Fruit fly (Drosophila melanogaster) whole organism, embryonic: ENCODE data around the gene dsd.

Experiments
- Adf1 ChIP-seq: fragments of 200-800 bp; sonication (Bioruptor generic); IDR thresholded peaks from 2 replicates; pipeline ENCODE4 v1.3.6; 2022; ENCODE audit warnings: missing biosample characterization, missing genetic modification characterization
- CG10543 ChIP-seq: fragments of 200-800 bp; sonication (Bioruptor generic); optimal IDR thresholded peaks from 3 replicates; lab custom pipeline; 2017; ENCODE audit warnings: missing biosample characterization, mild to moderate bottlenecking, missing genetic modification characterization, moderate library complexity
- CG1233 ChIP-seq: fragments of 200-800 bp; sonication (Bioruptor generic); optimal IDR thresholded peaks from 4 replicates; lab custom pipeline; 2018; ENCODE audit warnings: missing biosample characterization, mild to moderate bottlenecking, missing genetic modification characterization
- CG12769 ChIP-seq: fragments of 200-800 bp; sonication (Bioruptor generic); optimal IDR thresholded peaks from 2 replicates; lab custom pipeline; 2019; ENCODE audit warnings: missing biosample characterization, mild to moderate bottlenecking, missing genetic modification characterization, moderate library complexity
- CG14860 ChIP-seq: fragments of 200-800 bp; sonication (Bioruptor generic); IDR thresholded peaks from 3 replicates; pipeline ENCODE4 v1.3.6; 2022; ENCODE audit warnings: missing biosample characterization, missing genetic modification characterization; ENCODE audit not compliant: partially characterized antibody
- CG15269 ChIP-seq: fragments of 200-800 bp; sonication (Bioruptor generic); optimal IDR thresholded peaks from 2 replicates; lab custom pipeline; 2018; ENCODE audit warnings: missing biosample characterization, mild to moderate bottlenecking, missing genetic modification characterization, moderate library complexity
- CG31388 ChIP-seq: fragments of 200-800 bp; sonication (Bioruptor generic); optimal IDR thresholded peaks from 2 replicates; lab custom pipeline; 2016; ENCODE audit warnings: missing biosample characterization, missing genetic modification characterization
- CG6791 ChIP-seq: fragments of 200-800 bp; sonication (Bioruptor generic); IDR thresholded peaks from 3 replicates; pipeline ENCODE4 v1.3.6; 2022; ENCODE audit warnings: missing biosample characterization, missing genetic modification characterization; ENCODE audit not compliant: partially characterized antibody
- CG7271 ChIP-seq: fragments of 200-800 bp; sonication (Bioruptor generic); optimal IDR thresholded peaks from 2 replicates; lab custom pipeline; 2018; ENCODE audit warnings: missing biosample characterization, mild to moderate bottlenecking, missing genetic modification characterization, moderate library complexity
- CG8290 ChIP-seq, 3 experiments: fragments of 200-800 bp; sonication (Bioruptor generic); optimal IDR thresholded peaks; 2 replicates each; lab custom pipeline; 2016 to 2019; ENCODE audit warnings: missing biosample characterization in 3 of 3, missing genetic modification characterization in 3 of 3, mild to moderate bottlenecking in 2 of 3, moderate library complexity in 1 of 3
- CG9727 ChIP-seq: fragments of 200-800 bp; sonication (Bioruptor generic); optimal IDR thresholded peaks from 3 replicates; lab custom pipeline; 2017; ENCODE audit warnings: missing biosample characterization, mild to moderate bottlenecking, missing genetic modification characterization
- Hand ChIP-seq: fragments of 200-800 bp; sonication (Bioruptor generic); optimal IDR thresholded peaks from 2 replicates; lab custom pipeline; 2017; ENCODE audit warnings: mild to moderate bottlenecking, missing biosample characterization, missing genetic modification reagents, missing genetic modification characterization
- Hmr ChIP-seq: fragments of 200-800 bp; sonication (Bioruptor generic); optimal IDR thresholded peaks from 3 replicates; lab custom pipeline; 2017; ENCODE audit warnings: mild to moderate bottlenecking, missing biosample characterization, missing genetic modification reagents, missing genetic modification characterization
- Hr78 ChIP-seq, 2 experiments: fragments of 200-800 bp in 1 of 2; fragments of >200 bp in 1 of 2; sonication (Bioruptor generic) in 1 of 2; optimal IDR thresholded peaks; 2 replicates each; lab custom pipeline; 2017 to 2019; ENCODE audit warnings: missing biosample characterization in 2 of 2, missing genetic modification characterization in 2 of 2, mild to moderate bottlenecking in 1 of 2, moderate library complexity in 1 of 2
- Med ChIP-seq: fragments of 200-800 bp; sonication (Bioruptor generic); peaks from one replicate; lab custom pipeline; 2016; ENCODE audit warnings: missing biosample characterization, missing genetic modification characterization, mild to moderate bottlenecking, inconsistent platforms, moderate library complexity
- Myb ChIP-seq: fragments of 200-800 bp; sonication (Bioruptor generic); optimal IDR thresholded peaks from 2 replicates; lab custom pipeline; 2016; ENCODE audit warnings: missing biosample characterization, missing genetic modification characterization
- Pdp1 ChIP-seq, 2 experiments: fragments of 200-800 bp; sonication (Bioruptor generic); optimal IDR thresholded peaks; 3 replicates each; lab custom pipeline; 2016; ENCODE audit warnings: missing biosample characterization in 2 of 2, missing genetic modification characterization in 2 of 2, mild to moderate bottlenecking in 1 of 2, moderate library complexity in 1 of 2
- Trl ChIP-seq, 3 experiments: fragments of >200 bp in 2 of 3; fragments of 200-800 bp in 1 of 3; sonication (Bioruptor generic) in 1 of 3; optimal IDR thresholded peaks; 2 replicates in 1 of 3; 3 replicates in 2 of 3; lab custom pipeline; 2016 to 2017; ENCODE audit warnings: missing biosample characterization in 1 of 3, missing genetic modification characterization in 1 of 3
- abd-A ChIP-seq: fragments of 200-800 bp; sonication (Bioruptor generic); optimal IDR thresholded peaks from 3 replicates; lab custom pipeline; 2019; ENCODE audit warnings: missing biosample characterization, mild to moderate bottlenecking, missing genetic modification characterization, moderate library complexity
- bab2 ChIP-seq: fragments of 200-800 bp; sonication (Bioruptor generic); optimal IDR thresholded peaks from 2 replicates; lab custom pipeline; 2016; ENCODE audit warnings: missing biosample characterization, missing genetic modification characterization
- cg ChIP-seq: fragments of 200-800 bp; sonication (Bioruptor generic); optimal IDR thresholded peaks from 3 replicates; lab custom pipeline; 2019; ENCODE audit warnings: missing biosample characterization, mild to moderate bottlenecking, missing genetic modification characterization, moderate library complexity
- crol ChIP-seq: fragments of 200-800 bp; sonication (Bioruptor generic); IDR thresholded peaks from 2 replicates; pipeline ENCODE4 v1.3.6; 2022; ENCODE audit warnings: missing biosample characterization, missing genetic modification characterization
- cwo ChIP-seq: fragments of 200-800 bp; sonication (Bioruptor generic); optimal IDR thresholded peaks from 3 replicates; lab custom pipeline; 2017; ENCODE audit warnings: missing biosample characterization, missing genetic modification characterization, mild to moderate bottlenecking, moderate library complexity, missing genetic modification reagents
- grau ChIP-seq: fragments of 200-800 bp; optimal IDR thresholded peaks from 3 replicates; lab custom pipeline; 2019; ENCODE audit warnings: missing biosample characterization, mild to moderate bottlenecking, missing genetic modification characterization, moderate library complexity
- kay ChIP-seq: fragments of 200-800 bp; sonication (Bioruptor generic); optimal IDR thresholded peaks from 2 replicates; lab custom pipeline; 2016; ENCODE audit warnings: missing biosample characterization, missing genetic modification characterization
- lab ChIP-seq: fragments of 200-800 bp; sonication (Bioruptor generic); optimal IDR thresholded peaks from 3 replicates; lab custom pipeline; 2017; ENCODE audit warnings: missing biosample characterization, missing genetic modification characterization, mild to moderate bottlenecking, moderate library complexity, missing genetic modification reagents
- mirr ChIP-seq: fragments of 200-800 bp; sonication (Bioruptor generic); optimal IDR thresholded peaks from 3 replicates; lab custom pipeline; 2018; ENCODE audit warnings: missing biosample characterization, mild to moderate bottlenecking, missing genetic modification characterization
- nau ChIP-seq: fragments of 200-800 bp; sonication (Bioruptor generic); optimal IDR thresholded peaks from 3 replicates; lab custom pipeline; 2017; ENCODE audit warnings: missing biosample characterization, mild to moderate bottlenecking, missing genetic modification characterization, missing genetic modification reagents
- nom ChIP-seq: fragments of 200-800 bp; sonication (Bioruptor generic); optimal IDR thresholded peaks from 2 replicates; lab custom pipeline; 2017; ENCODE audit warnings: missing biosample characterization, missing genetic modification characterization, mild to moderate bottlenecking, moderate library complexity, missing genetic modification reagents
- onecut ChIP-seq: fragments of 200-800 bp; sonication (Bioruptor generic); IDR thresholded peaks from 2 replicates; pipeline ENCODE4 v1.3.6; 2022; ENCODE audit warnings: missing biosample characterization, missing genetic modification characterization
- pan ChIP-seq, 4 experiments: fragments of >200 bp in 3 of 4; fragments of 200-800 bp in 1 of 4; sonication (Bioruptor generic) in 1 of 4; optimal IDR thresholded peaks in 3 of 4; IDR thresholded peaks in 1 of 4; 2 replicates each; pipeline versions ENCODE4 v1.3.6 to Lab custom; 2017 to 2022; ENCODE audit warnings: missing biosample characterization in 2 of 4, missing genetic modification characterization in 2 of 4, mixed read lengths in 1 of 4
- pho ChIP-seq: fragments of 200-800 bp; sonication (Bioruptor generic); optimal IDR thresholded peaks from 2 replicates; lab custom pipeline; 2016; ENCODE audit warnings: missing biosample characterization, missing genetic modification characterization
- psq ChIP-seq: fragments of 200-800 bp; sonication (Bioruptor generic); optimal IDR thresholded peaks from 2 replicates; lab custom pipeline; 2017; ENCODE audit warnings: missing biosample characterization, missing genetic modification characterization
- rib ChIP-seq: fragments of 200-800 bp; sonication (Bioruptor generic); IDR thresholded peaks from 2 replicates; pipeline ENCODE4 v1.3.6; 2022; ENCODE audit warnings: missing biosample characterization, missing genetic modification characterization
- sd ChIP-seq: fragments of 200-800 bp; sonication (Bioruptor generic); optimal IDR thresholded peaks from 3 replicates; lab custom pipeline; 2018; ENCODE audit warnings: missing biosample characterization, mild to moderate bottlenecking, missing genetic modification characterization, moderate library complexity
- slou ChIP-seq: fragments of 200-800 bp; sonication (Bioruptor generic); optimal IDR thresholded peaks from 3 replicates; lab custom pipeline; 2016; ENCODE audit warnings: missing biosample characterization, missing genetic modification characterization
- so ChIP-seq: fragments of 200-800 bp; sonication (Bioruptor generic); IDR thresholded peaks from 3 replicates; pipeline ENCODE4 v1.3.6; 2022; ENCODE audit warnings: missing biosample characterization, missing genetic modification characterization
- sob ChIP-seq: fragments of 200-800 bp; sonication (Bioruptor generic); IDR thresholded peaks from 2 replicates; pipeline ENCODE4 v1.3.6; 2022; ENCODE audit warnings: missing biosample characterization, missing genetic modification characterization
- sug ChIP-seq: fragments of 200-800 bp; optimal IDR thresholded peaks from 2 replicates; lab custom pipeline; 2019; ENCODE audit warnings: missing biosample characterization, mild to moderate bottlenecking, missing genetic modification characterization, moderate library complexity
- tgo ChIP-seq: fragments of 200-800 bp; sonication (Bioruptor generic); IDR thresholded peaks from 3 replicates; pipeline ENCODE4 v1.3.6; 2022; ENCODE audit warnings: missing biosample characterization, missing genetic modification characterization
- yki ChIP-seq: fragments of >200 bp; optimal IDR thresholded peaks from 3 replicates; lab custom pipeline; 2018

Gene dsd

DNA sequence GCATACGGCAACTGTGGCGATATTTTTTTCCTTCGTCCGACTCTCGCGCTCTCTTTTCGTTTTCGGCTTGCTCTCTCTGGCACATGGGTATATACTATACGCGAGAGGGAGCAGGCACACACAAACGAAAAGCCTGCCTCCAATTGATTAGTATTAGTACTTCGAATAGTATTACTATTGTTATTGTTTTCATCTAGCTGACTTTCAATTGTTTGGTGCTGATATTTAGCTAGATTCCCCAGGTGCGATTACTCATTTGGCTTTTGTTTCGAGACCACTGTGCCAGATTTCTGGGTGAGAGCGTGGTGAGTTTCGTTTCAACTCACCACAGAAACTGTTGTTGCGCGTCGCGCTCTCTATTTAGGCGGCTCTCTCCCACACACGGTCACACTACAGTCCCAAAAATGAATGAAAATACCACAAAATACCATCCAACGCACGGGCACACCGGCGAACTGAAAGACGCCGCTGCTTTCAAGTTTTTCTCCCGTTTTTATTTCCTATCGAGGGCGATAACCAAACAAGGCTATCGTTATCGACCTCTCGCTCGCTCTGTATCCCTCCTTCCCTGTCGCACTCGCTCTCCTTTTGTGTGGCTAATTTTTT, 25.8 kb downstream of the dsd start (continued):
- TF ChIP-seq CG31388 (GFP tag; lab: Kevin White, UChicago): peak; percentile 34
- TF ChIP-seq CG9727 (GFP tag; lab: Kevin White, UChicago): peak; percentile 15
- peak; percentile 52 for TF ChIP-seq kay
- TF ChIP-seq cwo (GFP tag; lab: Kevin White, UChicago): peak; percentile 61
- no peak for TF ChIP-seq pan (optimal IDR thresholded peaks at IDR 0.05; lab: Kevin White, UChicago)
- TF ChIP-seq pan (GFP tag; optimal IDR thresholded peaks at IDR 0.05 in 1 of 2, IDR thresholded peaks at IDR 0.05 in 1 of 2): no peak

DNA sequence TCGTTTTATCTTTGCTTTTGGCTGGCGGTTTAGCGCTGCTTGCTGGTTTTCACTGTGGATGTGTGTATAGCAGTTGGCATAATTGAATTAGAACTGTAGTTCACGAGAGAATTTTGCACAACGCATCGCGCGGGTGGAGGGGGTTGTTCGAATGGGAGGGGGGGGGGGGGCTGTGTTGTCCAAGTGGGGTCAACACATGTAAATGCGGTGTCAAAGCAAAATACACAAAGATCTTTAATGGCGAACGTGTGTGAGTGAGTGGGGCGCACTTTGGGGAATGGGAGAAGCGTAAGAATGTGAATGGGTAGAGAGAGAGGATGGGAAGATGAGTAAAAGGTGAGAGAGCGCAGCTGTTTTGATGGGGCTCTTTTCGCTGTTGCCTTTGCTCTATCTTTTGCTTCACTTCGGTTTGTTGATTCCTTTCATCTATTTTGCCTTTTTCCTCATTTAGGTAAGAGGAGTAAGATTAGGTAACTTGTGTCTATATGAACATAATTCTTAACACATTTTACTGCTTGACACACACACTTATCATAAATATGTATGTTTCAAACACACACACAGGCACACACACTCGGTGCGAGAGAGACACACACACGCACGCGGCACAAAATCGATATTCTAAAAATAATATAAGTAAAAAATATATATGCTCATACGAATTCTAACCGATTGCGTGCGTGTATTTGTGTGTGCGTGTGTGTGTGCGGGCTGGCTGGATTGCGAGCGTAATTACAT, 26.8 kb downstream of the dsd start:
- TF ChIP-seq slou (GFP tag; lab: Kevin White, UChicago) (no peak), bab2 (GFP tag; lab: Kevin White, UChicago) (no peak), CG7271 (tag; lab: Kevin White, UChicago) (no peak), Myb (GFP tag; lab: Kevin White, UChicago) (no peak), nau (GFP tag; lab: Kevin White, UChicago) (peak; percentile 9), onecut (GFP tag; lab: Robert Waterston, UW) (peak; percentile 90), psq (GFP tag; lab: Kevin White, UChicago) (peak; percentile 19), sug (tag; lab: Kevin White, UChicago) (peak; percentile 62), lab (GFP tag; lab: Kevin White, UChicago) (peak; percentile 5), Pdp1 (GFP tag; optimal IDR thresholded peaks at IDR 0.05; lab: Kevin White, UChicago) (peak in 1 of 2 experiments; percentile 85), Hr78 (GFP tag; optimal IDR thresholded peaks at IDR 0.05; lab: Kevin White, UChicago) (peak in 1 of 2 experiments; percentile 81), Trl (optimal IDR thresholded peaks at IDR 0.05; lab: Kevin White, UChicago) (peak; percentile 80 to 88), Trl (GFP tag; optimal IDR thresholded peaks at IDR 0.05; lab: Kevin White, UChicago) (no peak), nom (GFP tag; lab: Kevin White, UChicago) (peak; percentile 21), CG1233 (GFP tag; lab: Kevin White, UChicago) (peak; percentile 7), tgo (no peak), cg (GFP tag; lab: Kevin White, UChicago) (peak; percentile 84), Adf1 (GFP tag; lab: Robert Waterston, UW) (no peak), Hand (no peak), CG6791 (GFP tag; lab: Robert Waterston, UW) (0 out of 3 replicates have a peak, but pooled peaks have one; percentile 26), grau (tag; lab: Kevin White, UChicago) (peak; percentile 68), CG12769 (tag; lab: Kevin White, UChicago) (peak; percentile 14), CG15269 (tag; lab: Kevin White, UChicago) (no peak), CG14860 (GFP tag; lab: Robert Waterston, UW) (no peak), abd-A (peak; percentile 47), CG8290 (GFP tag; optimal IDR thresholded peaks at IDR 0.05; lab: Kevin White, UChicago) (no peak), CG8290 (tag; optimal IDR thresholded peaks at IDR 0.05; lab: Kevin White, UChicago) (peak in 1 of 2 experiments; percentile 18), yki (peak; percentile 42), mirr (GFP tag; lab: Kevin White, UChicago) (peak; percentile 74), Hmr (no peak), crol (peak; percentile 89), pho (GFP tag; lab: Kevin White, UChicago) (no peak), sd (peak; percentile 65), sob (GFP tag; lab: Robert Waterston, UW) (0 out of 2 replicates have a peak, but pooled peaks have one; percentile 10), CG10543 (GFP tag; lab: Kevin White, UChicago) (peak; percentile 41), rib (GFP tag; lab: Robert Waterston, UW) (peak; percentile 70; the same call in 1 of the 2 replicates), so (GFP tag; lab: Robert Waterston, UW) (no peak), Med (GFP tag; lab: Kevin White, UChicago) (no peak)
